Fruit fly (Drosophila melanogaster): Measurements from ENCODE around the gene Tim9a.

Gene Tim9a

dm6 chrX:13376520-13376919, 8.5 kb upstream of the Tim9a start (continued):
- TF ChIP-seq CG6276 (GFP tag; optimal IDR thresholded peaks at IDR 0.05) (peak; percentile 34), Sox14 (GFP tag; optimal IDR thresholded peaks at IDR 0.05) (peak; percentile 44), CG1621 (tag; optimal IDR thresholded peaks at IDR 0.05) (peak; percentile 49), Blimp-1 (GFP tag; optimal IDR thresholded peaks at IDR 0.05) (no peak), CG6163 (GFP tag; IDR thresholded peaks at IDR 0.05) (peak; percentile 68), Gug (GFP tag; IDR thresholded peaks at IDR 0.05) (peak; percentile 48; the same call in 1 of the 2 replicates), net (GFP tag; optimal IDR thresholded peaks at IDR 0.05) (peak; percentile 57), CG8319 (GFP tag; optimal IDR thresholded peaks at IDR 0.05) (peak; percentile 14), esn (GFP tag; optimal IDR thresholded peaks at IDR 0.05) (peak; percentile 39), vri (GFP tag; optimal IDR thresholded peaks at IDR 0.05) (peak; percentile 16), pdm3 (GFP tag; optimal IDR thresholded peaks at IDR 0.05) (peak; percentile 69), CG8119 (GFP tag; IDR thresholded peaks at IDR 0.05) (peak; percentile 44; the same call in 1 of the 3 replicates), Sox102F (GFP tag; optimal IDR thresholded peaks at IDR 0.05) (no peak), Met (GFP tag; optimal IDR thresholded peaks at IDR 0.05) (peak; percentile 47), CG9139 (GFP tag; optimal IDR thresholded peaks at IDR 0.05) (no peak), CG7368 (GFP tag; optimal IDR thresholded peaks at IDR 0.05) (peak; percentile 37), achi (GFP tag; optimal IDR thresholded peaks at IDR 0.05) (peak; percentile 58), fd59A (GFP tag; optimal IDR thresholded peaks at IDR 0.05) (peak; percentile 32), CG11294 (GFP tag; IDR thresholded peaks at IDR 0.05) (no peak)

DNA sequence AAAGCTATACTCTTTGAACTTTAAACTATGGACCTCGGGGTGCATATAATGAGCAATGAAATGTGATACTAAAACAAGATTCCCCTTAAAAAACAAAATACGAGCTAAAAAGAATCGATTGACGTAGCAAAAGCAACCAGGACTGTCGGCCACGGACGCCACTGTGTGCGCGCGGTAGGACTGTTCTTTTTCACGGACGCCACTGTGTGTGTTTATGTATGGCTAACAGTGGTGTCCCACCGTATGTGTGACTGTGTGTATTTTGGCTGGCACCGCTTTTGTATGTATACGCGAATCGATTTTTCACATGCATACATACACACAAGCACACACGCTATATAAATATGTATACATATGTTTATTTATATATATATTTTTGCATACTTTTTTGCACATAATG, 1.2 kb upstream of the Tim9a start:
- TF ChIP-seq Ets21C (GFP tag; optimal IDR thresholded peaks at IDR 0.05): peak; percentile 52
- peak; percentile 41 for TF ChIP-seq CG10669 (GFP tag; optimal IDR thresholded peaks at IDR 0.05)
- peak; percentile 50 for TF ChIP-seq CG10631 (GFP tag; optimal IDR thresholded peaks at IDR 0.05)
- peak; percentile 45 for TF ChIP-seq Eip75B (GFP tag; optimal IDR thresholded peaks at IDR 0.05)
- peak; percentile 83 for TF ChIP-seq svp (GFP tag)
- peak; percentile 64 for TF ChIP-seq Smox (GFP tag; optimal IDR thresholded peaks at IDR 0.05)
- peak; percentile 71 for TF ChIP-seq cyc (GFP tag; optimal IDR thresholded peaks at IDR 0.05)
- peak; percentile 2 for TF ChIP-seq CG11762 (GFP tag; optimal IDR thresholded peaks at IDR 0.05; ENCODE audit: insufficient read depth)
- TF ChIP-seq CG8319 (GFP tag; optimal IDR thresholded peaks at IDR 0.05): peak; percentile 49
- peak; percentile 73 for TF ChIP-seq pdm3 (GFP tag; optimal IDR thresholded peaks at IDR 0.05)
- peak; percentile 59 for TF ChIP-seq OdsH (GFP tag; optimal IDR thresholded peaks at IDR 0.05)
- peak; percentile 69 for TF ChIP-seq Sox14 (GFP tag; optimal IDR thresholded peaks at IDR 0.05)
- TF ChIP-seq Met (GFP tag; optimal IDR thresholded peaks at IDR 0.05): peak; percentile 74
- TF ChIP-seq Eip93F (GFP tag; optimal IDR thresholded peaks at IDR 0.05): no peak
- TF ChIP-seq fd85E (GFP tag; optimal IDR thresholded peaks at IDR 0.05): no peak
- peak; percentile 27 for TF ChIP-seq CG11902 (GFP tag; optimal IDR thresholded peaks at IDR 0.05)
- peak; percentile 16 to 26 for TF ChIP-seq salr (GFP tag; optimal IDR thresholded peaks at IDR 0.05)
- no peak for TF ChIP-seq CG11294 (GFP tag; IDR thresholded peaks at IDR 0.05)
- TF ChIP-seq Ets96B (tag; optimal IDR thresholded peaks at IDR 0.05): peak; percentile 18
- peak; percentile 42 for TF ChIP-seq CG8632 (GFP tag; optimal IDR thresholded peaks at IDR 0.05)
- TF ChIP-seq topi (GFP tag; optimal IDR thresholded peaks at IDR 0.05): peak; percentile 67
- peak; percentile 76 for TF ChIP-seq CG6163 (GFP tag; IDR thresholded peaks at IDR 0.05)
- TF ChIP-seq Hr38 (GFP tag; optimal IDR thresholded peaks at IDR 0.05): peak; percentile 46
- TF ChIP-seq CG7368 (GFP tag; optimal IDR thresholded peaks at IDR 0.05): peak; percentile 35
- TF ChIP-seq CG1621 (tag; optimal IDR thresholded peaks at IDR 0.05): peak; percentile 36
- TF ChIP-seq achi (GFP tag; optimal IDR thresholded peaks at IDR 0.05): peak; percentile 49
- TF ChIP-seq dsx (GFP tag; optimal IDR thresholded peaks at IDR 0.05; ENCODE audit: poor library complexity, severe bottlenecking): peak; percentile 43
- TF ChIP-seq CG6276 (GFP tag; optimal IDR thresholded peaks at IDR 0.05): peak; percentile 18
- peak; percentile 40; the same call in 1 of the 3 replicates for TF ChIP-seq CG8119 (GFP tag; IDR thresholded peaks at IDR 0.05)
- peak; percentile 71 for TF ChIP-seq CG31627 (GFP tag; optimal IDR thresholded peaks at IDR 0.05)
- peak; percentile 74 for TF ChIP-seq esn (GFP tag; optimal IDR thresholded peaks at IDR 0.05)
- TF ChIP-seq Eip78C (GFP tag): peak; percentile 75
- TF ChIP-seq CG15336 (GFP tag; IDR thresholded peaks at IDR 0.05): 0 out of 2 replicates have a peak, but pooled peaks have one; percentile 23
- TF ChIP-seq CG6808 (GFP tag; optimal IDR thresholded peaks at IDR 0.05): peak; percentile 59
- TF ChIP-seq acj6 (GFP tag; optimal IDR thresholded peaks at IDR 0.05): peak; percentile 64
- peak; percentile 56 to 62 for TF ChIP-seq ss (GFP tag; optimal IDR thresholded peaks at IDR 0.05)
- peak; percentile 77 for TF ChIP-seq fkh (GFP tag; optimal IDR thresholded peaks at IDR 0.05)
- peak; percentile 71 for TF ChIP-seq CG3919 (GFP tag; optimal IDR thresholded peaks at IDR 0.05)
- no peak for TF ChIP-seq Blimp-1 (GFP tag; optimal IDR thresholded peaks at IDR 0.05)
- no peak for TF ChIP-seq Sox15 (GFP tag; optimal IDR thresholded peaks at IDR 0.05)
- TF ChIP-seq Hr4 (GFP tag; optimal IDR thresholded peaks at IDR 0.05): peak; percentile 51
- peak; percentile 46 for TF ChIP-seq CG9139 (GFP tag; optimal IDR thresholded peaks at IDR 0.05)
